Fruit fly (Drosophila melanogaster) whole organism, embryonic: Measurements from ENCODE around the gene mRpL46.

ENCODE experiments used
- Atf6 ChIP-seq: fragments of 200-800 bp; sonication (Bioruptor generic); IDR thresholded peaks from 2 replicates; pipeline ENCODE4 v1.3.6; 2022; ENCODE audit warnings: missing biosample characterization, missing genetic modification characterization
- Bdp1 ChIP-seq: fragments of 200-800 bp; sonication (Bioruptor generic); optimal IDR thresholded peaks from 3 replicates; lab custom pipeline; 2016; ENCODE audit warnings: missing biosample characterization, missing genetic modification characterization
- BtbVII ChIP-seq: fragments of 200-800 bp; sonication (Bioruptor generic); optimal IDR thresholded peaks from 3 replicates; lab custom pipeline; 2017; ENCODE audit warnings: missing biosample characterization, mild to moderate bottlenecking, missing genetic modification characterization
- CG10209 ChIP-seq: fragments of 200-800 bp; sonication (Bioruptor generic); optimal IDR thresholded peaks from 3 replicates; lab custom pipeline; 2017; ENCODE audit warnings: missing biosample characterization, mild to moderate bottlenecking, missing genetic modification characterization, missing genetic modification reagents
- CG10431 ChIP-seq: fragments of 200-800 bp; sonication (Bioruptor generic); optimal IDR thresholded peaks from 3 replicates; lab custom pipeline; 2018; ENCODE audit warnings: missing biosample characterization, mild to moderate bottlenecking, missing genetic modification characterization
- CG11456 ChIP-seq: fragments of 200-800 bp; sonication (Bioruptor generic); IDR thresholded peaks from 3 replicates; pipeline ENCODE4 v1.3.6; 2022; ENCODE audit warnings: missing biosample characterization, missing genetic modification characterization
- CG11723 ChIP-seq: fragments of 200-800 bp; sonication (Bioruptor generic); optimal IDR thresholded peaks from 2 replicates; lab custom pipeline; 2017; ENCODE audit warnings: missing biosample characterization, mild to moderate bottlenecking, missing genetic modification characterization
- CG12071 ChIP-seq: fragments of 200-800 bp; sonication (Bioruptor generic); optimal IDR thresholded peaks from 3 replicates; lab custom pipeline; 2018; ENCODE audit warnings: missing biosample characterization, mild to moderate bottlenecking, missing genetic modification characterization
- CG12299 ChIP-seq: fragments of 200-800 bp; sonication (Bioruptor generic); optimal IDR thresholded peaks from 2 replicates; lab custom pipeline; 2018; ENCODE audit warnings: missing biosample characterization, mild to moderate bottlenecking, missing genetic modification characterization
- CG12659 ChIP-seq: fragments of 200-800 bp; sonication (Bioruptor generic); optimal IDR thresholded peaks from 3 replicates; lab custom pipeline; 2017; ENCODE audit warnings: mild to moderate bottlenecking, missing biosample characterization, missing genetic modification reagents, missing genetic modification characterization
- CG13775 ChIP-seq: fragments of 200-800 bp; sonication (Bioruptor generic); optimal IDR thresholded peaks from 3 replicates; lab custom pipeline; 2017; ENCODE audit warnings: missing biosample characterization, mild to moderate bottlenecking, missing genetic modification characterization
- CG16813 ChIP-seq: fragments of 200-800 bp; sonication (Bioruptor generic); IDR thresholded peaks from 3 replicates; pipeline ENCODE4 v1.3.6; 2022; ENCODE audit warnings: missing biosample characterization, missing genetic modification characterization; ENCODE audit not compliant: partially characterized antibody
- CG17328 ChIP-seq: fragments of 200-800 bp; sonication (Bioruptor generic); IDR thresholded peaks from 2 replicates; pipeline ENCODE4 v1.3.6; 2022; ENCODE audit warnings: missing biosample characterization, missing genetic modification characterization
- CG1832 ChIP-seq: fragments of 200-800 bp; sonication (Bioruptor generic); optimal IDR thresholded peaks from 2 replicates; lab custom pipeline; 2017; ENCODE audit warnings: missing biosample characterization, mild to moderate bottlenecking, missing genetic modification characterization, inconsistent platforms
- CG18476 ChIP-seq: fragments of 200-800 bp; sonication (Bioruptor generic); optimal IDR thresholded peaks from 2 replicates; lab custom pipeline; 2016; ENCODE audit warnings: missing biosample characterization, mild to moderate bottlenecking, missing genetic modification characterization
- CG30020 ChIP-seq: fragments of 200-800 bp; optimal IDR thresholded peaks from 2 replicates; lab custom pipeline; 2019; ENCODE audit warnings: missing biosample characterization, mild to moderate bottlenecking, missing genetic modification characterization, moderate library complexity
- CG32772 ChIP-seq: fragments of 200-800 bp; sonication (Bioruptor generic); IDR thresholded peaks from 2 replicates; pipeline ENCODE4 v1.3.6; 2022; ENCODE audit warnings: missing biosample characterization, missing genetic modification characterization
- CG3995 ChIP-seq: fragments of 200-800 bp; sonication (Bioruptor generic); optimal IDR thresholded peaks from 3 replicates; lab custom pipeline; 2016; ENCODE audit warnings: missing biosample characterization, missing genetic modification characterization
- CG4360 ChIP-seq: fragments of 200-800 bp; sonication (Bioruptor generic); IDR thresholded peaks from 2 replicates; pipeline ENCODE4 v1.3.6; 2022; ENCODE audit warnings: missing biosample characterization, missing genetic modification characterization
- CG5180 ChIP-seq: fragments of 200-800 bp; sonication (Bioruptor generic); optimal IDR thresholded peaks from 3 replicates; lab custom pipeline; 2017; ENCODE audit warnings: missing biosample characterization, missing genetic modification characterization, mild to moderate bottlenecking, moderate library complexity, missing genetic modification reagents
- CG5953 ChIP-seq: fragments of 200-800 bp; sonication (Bioruptor generic); IDR thresholded peaks from 2 replicates; pipeline ENCODE4 v1.3.6; 2022; ENCODE audit warnings: missing biosample characterization, missing genetic modification characterization
- CG6689 ChIP-seq: fragments of 200-800 bp; sonication (Bioruptor generic); IDR thresholded peaks from 2 replicates; pipeline ENCODE4 v1.3.6; 2022; ENCODE audit warnings: missing biosample characterization, missing genetic modification characterization
- ERR ChIP-seq: fragments of 200-800 bp; sonication (Bioruptor generic); optimal IDR thresholded peaks from 2 replicates; lab custom pipeline; 2016; ENCODE audit warnings: missing biosample characterization, missing genetic modification characterization
- HLHmδ ChIP-seq: fragments of 200-800 bp; sonication (Bioruptor generic); optimal IDR thresholded peaks from 2 replicates; lab custom pipeline; 2018; ENCODE audit warnings: missing biosample characterization, mild to moderate bottlenecking, missing genetic modification characterization, moderate library complexity
- Lhr ChIP-seq: fragments of 200-800 bp; sonication (Bioruptor generic); optimal IDR thresholded peaks from 3 replicates; lab custom pipeline; 2017; ENCODE audit warnings: mild to moderate bottlenecking, missing biosample characterization, missing genetic modification reagents, missing genetic modification characterization
- NC2β ChIP-seq: fragments of 200-800 bp; sonication (Bioruptor generic); optimal IDR thresholded peaks from 2 replicates; lab custom pipeline; 2016; ENCODE audit warnings: missing biosample characterization, missing genetic modification characterization
- Sry-δ ChIP-seq: fragments of 200-800 bp; sonication (Bioruptor generic); optimal IDR thresholded peaks from 2 replicates; lab custom pipeline; 2016; ENCODE audit warnings: missing biosample characterization, missing genetic modification characterization
- Stat92E ChIP-seq, 3 experiments: fragments of >200 bp in 2 of 3; fragments of 200-800 bp in 1 of 3; sonication (Bioruptor generic) in 1 of 3; optimal IDR thresholded peaks; 2 replicates each; lab custom pipeline; 2017 to 2019; ENCODE audit warnings: missing biosample characterization in 3 of 3, missing genetic modification characterization in 3 of 3, mild to moderate bottlenecking in 1 of 3, moderate library complexity in 1 of 3
- Xrp1 ChIP-seq: fragments of 200-800 bp; sonication (Bioruptor generic); IDR thresholded peaks from 2 replicates; pipeline ENCODE4 v1.3.6; 2022; ENCODE audit warnings: missing biosample characterization, missing genetic modification characterization
- bsh ChIP-seq, 2 experiments: fragments of 200-800 bp; sonication (Bioruptor generic); optimal IDR thresholded peaks; 2 replicates each; lab custom pipeline; 2017 to 2018; ENCODE audit warnings: mild to moderate bottlenecking in 2 of 2, missing biosample characterization in 2 of 2, missing genetic modification characterization in 2 of 2, moderate library complexity in 1 of 2
- cato ChIP-seq: fragments of 200-800 bp; sonication (Bioruptor generic); optimal IDR thresholded peaks from 2 replicates; lab custom pipeline; 2016; ENCODE audit warnings: missing biosample characterization, missing genetic modification characterization, borderline replicate concordance
- ci ChIP-seq: fragments of 200-800 bp; sonication (Bioruptor generic); IDR thresholded peaks from 3 replicates; pipeline ENCODE4 v1.3.6; 2022; ENCODE audit warnings: missing biosample characterization, missing genetic modification characterization
- dm ChIP-seq: fragments of 200-800 bp; sonication (Bioruptor generic); optimal IDR thresholded peaks from 3 replicates; lab custom pipeline; 2016; ENCODE audit warnings: missing biosample characterization, missing genetic modification characterization
- dmrt11E ChIP-seq: fragments of 200-800 bp; sonication (Bioruptor generic); optimal IDR thresholded peaks from 3 replicates; lab custom pipeline; 2018; ENCODE audit warnings: missing biosample characterization, mild to moderate bottlenecking, missing genetic modification characterization, moderate library complexity
- dmrt99B ChIP-seq: fragments of 200-800 bp; sonication (Bioruptor generic); optimal IDR thresholded peaks from 2 replicates; lab custom pipeline; 2018; ENCODE audit warnings: missing biosample characterization, mild to moderate bottlenecking, missing genetic modification characterization, moderate library complexity
- gem ChIP-seq: fragments of 200-800 bp; sonication (Bioruptor generic); optimal IDR thresholded peaks from 2 replicates; lab custom pipeline; 2019; ENCODE audit warnings: missing biosample characterization, mild to moderate bottlenecking, missing genetic modification characterization, moderate library complexity
- grau ChIP-seq: fragments of 200-800 bp; optimal IDR thresholded peaks from 3 replicates; lab custom pipeline; 2019; ENCODE audit warnings: missing biosample characterization, mild to moderate bottlenecking, missing genetic modification characterization, moderate library complexity
- hth ChIP-seq: fragments of >200 bp; optimal IDR thresholded peaks from 2 replicates; lab custom pipeline; 2017; ENCODE audit warnings: inconsistent platforms
- ind ChIP-seq: fragments of 200-800 bp; sonication (Bioruptor generic); optimal IDR thresholded peaks from 3 replicates; lab custom pipeline; 2016; ENCODE audit warnings: missing biosample characterization, missing genetic modification characterization
- kay ChIP-seq: fragments of 200-800 bp; sonication (Bioruptor generic); optimal IDR thresholded peaks from 2 replicates; lab custom pipeline; 2016; ENCODE audit warnings: missing biosample characterization, missing genetic modification characterization
- p53 ChIP-seq: fragments of 200-800 bp; sonication (Bioruptor generic); optimal IDR thresholded peaks from 2 replicates; lab custom pipeline; 2016; ENCODE audit warnings: missing biosample characterization, missing genetic modification characterization
- pho ChIP-seq: fragments of 200-800 bp; sonication (Bioruptor generic); optimal IDR thresholded peaks from 2 replicates; lab custom pipeline; 2016; ENCODE audit warnings: missing biosample characterization, missing genetic modification characterization
- repo ChIP-seq: fragments of 200-800 bp; sonication (Bioruptor generic); optimal IDR thresholded peaks from 2 replicates; lab custom pipeline; 2016; ENCODE audit warnings: missing biosample characterization, missing genetic modification characterization
- rib ChIP-seq: fragments of 200-800 bp; sonication (Bioruptor generic); IDR thresholded peaks from 2 replicates; pipeline ENCODE4 v1.3.6; 2022; ENCODE audit warnings: missing biosample characterization, missing genetic modification characterization
- shn ChIP-seq: fragments of 200-800 bp; sonication (Bioruptor generic); optimal IDR thresholded peaks from 3 replicates; lab custom pipeline; 2016; ENCODE audit warnings: missing biosample characterization, missing genetic modification characterization
- slbo ChIP-seq: fragments of 200-800 bp; sonication (Bioruptor generic); IDR thresholded peaks from 2 replicates; pipeline ENCODE4 v1.3.6; 2022; ENCODE audit warnings: missing biosample characterization, missing genetic modification characterization
- slou ChIP-seq: fragments of 200-800 bp; sonication (Bioruptor generic); optimal IDR thresholded peaks from 3 replicates; lab custom pipeline; 2016; ENCODE audit warnings: missing biosample characterization, missing genetic modification characterization
- so ChIP-seq: fragments of 200-800 bp; sonication (Bioruptor generic); IDR thresholded peaks from 3 replicates; pipeline ENCODE4 v1.3.6; 2022; ENCODE audit warnings: missing biosample characterization, missing genetic modification characterization
- tgo ChIP-seq: fragments of 200-800 bp; sonication (Bioruptor generic); IDR thresholded peaks from 3 replicates; pipeline ENCODE4 v1.3.6; 2022; ENCODE audit warnings: missing biosample characterization, missing genetic modification characterization
- tx ChIP-seq: fragments of 200-800 bp; sonication (Bioruptor generic); optimal IDR thresholded peaks from 2 replicates; lab custom pipeline; 2016; ENCODE audit warnings: missing biosample characterization, missing genetic modification characterization
- wor ChIP-seq: fragments of 200-800 bp; sonication (Bioruptor generic); IDR thresholded peaks from 2 replicates; pipeline ENCODE4 v1.3.6; 2022; ENCODE audit warnings: missing biosample characterization, missing genetic modification characterization
- yki ChIP-seq: fragments of >200 bp; optimal IDR thresholded peaks from 3 replicates; lab custom pipeline; 2018

Gene mRpL46

DNA sequence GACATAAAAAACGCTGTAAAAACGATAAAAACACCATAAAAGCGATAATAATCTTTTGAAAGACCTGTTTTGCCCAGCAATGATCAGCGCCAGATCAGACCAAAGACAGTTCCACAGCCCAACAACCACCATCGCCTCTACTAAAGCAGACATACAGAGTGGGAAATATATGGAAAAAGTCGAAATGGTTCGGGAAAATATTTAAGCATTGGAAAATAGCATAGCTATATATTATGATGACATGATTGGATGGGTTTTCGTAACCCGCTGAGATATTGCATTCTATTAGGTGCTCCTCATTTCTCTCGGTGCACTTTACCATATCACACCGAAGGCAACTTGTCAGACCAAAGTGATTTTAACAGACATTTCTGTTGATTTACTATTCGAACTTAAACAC, 31.4 kb downstream of the mRpL46 start (continued):
- TF ChIP-seq cato: peak; percentile 57
- peak; percentile 74 for TF ChIP-seq CG13775 (GFP tag; lab: Kevin White, UChicago)
- peak; percentile 6 for TF ChIP-seq CG3995
- TF ChIP-seq CG12299 (tag; lab: Kevin White, UChicago): peak; percentile 74
- TF ChIP-seq CG4360: peak; percentile 66
- peak; percentile 72 for TF ChIP-seq dmrt11E
- peak; percentile 92 for TF ChIP-seq dmrt99B (tag; lab: Kevin White, UChicago)
- TF ChIP-seq Stat92E (GFP tag; optimal IDR thresholded peaks at IDR 0.05; lab: Kevin White, UChicago): no peak
- TF ChIP-seq grau (tag; lab: Kevin White, UChicago): peak; percentile 88
- peak; percentile 89 for TF ChIP-seq tx (GFP tag; lab: Kevin White, UChicago)
- TF ChIP-seq wor: peak; percentile 70; the same call in 1 of the 2 replicates
- peak; percentile 70 for TF ChIP-seq slou (GFP tag; lab: Kevin White, UChicago)
- peak; percentile 93 for TF ChIP-seq so (GFP tag; lab: Robert Waterston, UW)
- peak; percentile 73 for TF ChIP-seq Bdp1
- peak; percentile 87 for TF ChIP-seq rib
- TF ChIP-seq Lhr: peak; percentile 41
- TF ChIP-seq BtbVII (GFP tag; lab: Kevin White, UChicago): peak; percentile 81
- peak; percentile 24 for TF ChIP-seq CG30020
- peak; percentile 91 for TF ChIP-seq CG12659 (GFP tag; lab: Kevin White, UChicago)
- peak; percentile 95 for TF ChIP-seq CG11456 (GFP tag; lab: Robert Waterston, UW)
- TF ChIP-seq Atf6: peak; percentile 95
- TF ChIP-seq CG32772 (GFP tag; lab: Robert Waterston, UW): peak; percentile 83
- TF ChIP-seq CG16813: no peak
- TF ChIP-seq CG5953: peak; percentile 83
- peak; percentile 91 for TF ChIP-seq CG12071 (GFP tag; lab: Kevin White, UChicago)
- peak; percentile 81 for TF ChIP-seq ERR (GFP tag; lab: Kevin White, UChicago)
- peak; percentile 78 for TF ChIP-seq kay
- peak; percentile 59 for TF ChIP-seq p53 (GFP tag; lab: Kevin White, UChicago)
- TF ChIP-seq CG6689 (GFP tag; lab: Robert Waterston, UW): peak; percentile 90
- peak; percentile 67 for TF ChIP-seq dm
- TF ChIP-seq CG18476 (GFP tag; lab: Kevin White, UChicago): peak; percentile 74
- peak; percentile 59 to 86 for TF ChIP-seq bsh (GFP tag; optimal IDR thresholded peaks at IDR 0.05; lab: Kevin White, UChicago)
- peak; percentile 95 for TF ChIP-seq tgo
- TF ChIP-seq hth: no peak
- peak; percentile 88 for TF ChIP-seq repo (GFP tag; lab: Kevin White, UChicago)
- peak; percentile 91 for TF ChIP-seq ind (GFP tag; lab: Kevin White, UChicago)
- peak; percentile 86 for TF ChIP-seq CG10209 (GFP tag; lab: Kevin White, UChicago)
- peak; percentile 57 for TF ChIP-seq Sry-δ (GFP tag; lab: Kevin White, UChicago)
- no peak for TF ChIP-seq CG10431 (GFP tag; lab: Kevin White, UChicago)
- TF ChIP-seq CG17328 (GFP tag; lab: Robert Waterston, UW): peak; percentile 91
- TF ChIP-seq Xrp1 (GFP tag; lab: Robert Waterston, UW): peak; percentile 94
- TF ChIP-seq NC2β (GFP tag; lab: Kevin White, UChicago): peak; percentile 70
- TF ChIP-seq CG1832 (GFP tag; lab: Kevin White, UChicago): no peak
- TF ChIP-seq shn (GFP tag; lab: Kevin White, UChicago): peak; percentile 80
- TF ChIP-seq yki (lab: Kevin White, UChicago): no peak
- peak; percentile 93 for TF ChIP-seq gem (tag; lab: Kevin White, UChicago)
- TF ChIP-seq HLHmδ (GFP tag; lab: Kevin White, UChicago): no peak
- peak; percentile 76 for TF ChIP-seq CG5180 (GFP tag; lab: Kevin White, UChicago)
- no peak for TF ChIP-seq CG11723
- peak; percentile 94 for TF ChIP-seq ci (GFP tag; lab: Robert Waterston, UW)
- TF ChIP-seq pho: peak; percentile 85
- peak; percentile 94 for TF ChIP-seq slbo
